Worm (Caenorhabditis elegans) whole organism, L4/young adult: ENCODE data around the gene T03F6.10.

Source experiments
- dao-5 ChIP-seq: sonication (generic microtip); optimal IDR thresholded peaks from 2 replicates; lab custom pipeline; 2016; ENCODE audit warnings: missing genotype, missing genetic modification characterization, moderate library complexity, missing compliant biosample characterization
- him-1 ChIP-seq: sonication (generic microtip); optimal IDR thresholded peaks from 2 replicates; lab custom pipeline; 2016; ENCODE audit warnings: missing genotype, missing genetic modification reagents, missing genetic modification characterization, missing compliant biosample characterization

DNA sequence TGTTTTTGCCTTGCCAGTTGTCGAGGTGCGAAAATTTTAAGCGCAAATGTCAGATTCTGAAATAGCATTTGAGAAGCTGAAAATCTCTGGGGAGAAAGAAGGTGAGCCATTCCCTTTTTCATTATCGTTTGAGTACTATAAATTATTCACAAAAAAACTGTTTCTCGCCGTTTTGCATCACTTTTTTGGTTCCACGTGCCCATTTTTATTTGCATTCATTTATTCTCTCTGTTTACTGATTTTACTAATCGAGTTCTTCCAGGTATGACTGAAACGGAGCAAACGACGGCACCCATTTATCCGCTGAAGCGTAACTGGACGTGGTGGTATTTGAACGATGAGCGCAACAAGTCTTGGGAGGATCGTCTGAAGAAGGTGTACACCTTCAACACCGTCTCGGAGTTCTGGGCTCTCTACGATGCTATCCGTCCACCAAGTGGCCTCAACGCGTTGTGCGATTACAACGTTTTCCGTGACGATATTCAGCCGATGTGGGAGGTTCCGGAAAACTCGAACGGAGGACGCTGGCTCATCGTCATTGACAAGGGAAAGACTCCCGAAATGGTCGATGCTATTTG lies 34.5 kb downstream of the T03F6.10 start:
- TF ChIP-seq him-1 (tag; lab: Kevin White, UChicago) (no peak), dao-5 (tag; lab: Kevin White, UChicago) (no peak)
